Worm (Caenorhabditis elegans) whole organism, young adult: ENCODE data around the gene skr-21.

Experiments
- B0336.3 ChIP-seq: fragments of 200-800 bp; sonication (Bioruptor generic); IDR thresholded peaks from 2 replicates; pipeline ENCODE4 v1.3.6; 2022; ENCODE audit warnings: missing genetic modification characterization, missing compliant biosample characterization
- F22D6.2 ChIP-seq: sonication (generic microtip); optimal IDR thresholded peaks from 2 replicates; lab custom pipeline; 2016; ENCODE audit warnings: mild to moderate bottlenecking, missing genetic modification characterization, missing compliant biosample characterization
- F33H1.4 ChIP-seq: fragments of 200-800 bp; sonication (Bioruptor generic); IDR thresholded peaks from 2 replicates; pipeline ENCODE4 v1.3.6; 2022; ENCODE audit warnings: missing genetic modification reagents, missing genetic modification characterization, missing compliant biosample characterization
- F37B4.10 ChIP-seq: fragments of 200-800 bp; sonication (Bioruptor generic); IDR thresholded peaks from 2 replicates; pipeline ENCODE4 v1.3.6; 2022; ENCODE audit warnings: missing genetic modification characterization, missing compliant biosample characterization
- F57C9.4 ChIP-seq: sonication (generic microtip); optimal IDR thresholded peaks from 2 replicates; lab custom pipeline; 2017; ENCODE audit warnings: mild to moderate bottlenecking, missing genetic modification characterization, missing compliant biosample characterization
- Y53F4B.3 ChIP-seq: fragments of 200-800 bp; sonication (Bioruptor generic); IDR thresholded peaks from 2 replicates; pipeline ENCODE4 v1.3.6; 2022; ENCODE audit warnings: missing genetic modification reagents, missing genetic modification characterization, missing compliant biosample characterization
- Y53G8AR.9 ChIP-seq: fragments of 200-800 bp; sonication (Bioruptor generic); conservative IDR thresholded peaks from 2 replicates; pipeline ENCODE4 v1.3.6; 2022; ENCODE audit warnings: missing genetic modification reagents, missing genetic modification characterization, missing compliant biosample characterization
- Y56A3A.18 ChIP-seq: fragments of 200-800 bp; sonication (Bioruptor generic); IDR thresholded peaks from 2 replicates; pipeline ENCODE4 v1.3.6; 2022; ENCODE audit warnings: missing genetic modification reagents, missing genetic modification characterization, missing compliant biosample characterization
- Y67H2A.10 ChIP-seq: fragments of 200-800 bp; sonication (Bioruptor generic); conservative IDR thresholded peaks from 2 replicates; pipeline ENCODE4 v1.3.6; 2022; ENCODE audit warnings: missing genetic modification reagents, missing genetic modification characterization, missing compliant biosample characterization
- Y95B8A.8 ChIP-seq: fragments of 200-800 bp; sonication (Bioruptor generic); IDR thresholded peaks from 2 replicates; pipeline ENCODE4 v1.3.6; 2022; ENCODE audit warnings: missing genetic modification reagents, missing genetic modification characterization, missing compliant biosample characterization
- aptf-2 ChIP-seq: fragments of 200-800 bp; sonication (Bioruptor generic); conservative IDR thresholded peaks from 2 replicates; pipeline ENCODE4 v1.3.6; 2022; ENCODE audit warnings: missing genetic modification reagents, missing genetic modification characterization, missing compliant biosample characterization
- atf-7 ChIP-seq: sonication (generic microtip); optimal IDR thresholded peaks from 2 replicates; lab custom pipeline; 2017; ENCODE audit warnings: mild to moderate bottlenecking, missing genetic modification characterization, missing compliant biosample characterization
- bed-1 ChIP-seq: fragments of 200-800 bp; sonication (Bioruptor generic); IDR thresholded peaks from 2 replicates; pipeline ENCODE4 v1.3.6; 2022; ENCODE audit warnings: missing genetic modification reagents, missing genetic modification characterization, missing compliant biosample characterization
- bed-2 ChIP-seq: fragments of 200-800 bp; sonication (Bioruptor generic); IDR thresholded peaks from 2 replicates; pipeline ENCODE4 v1.3.6; 2022; ENCODE audit warnings: missing genetic modification reagents, missing genetic modification characterization, missing compliant biosample characterization
- cebp-1 ChIP-seq, 2 experiments: fragments of 200-800 bp in 1 of 2; sonication (Bioruptor generic) in 1 of 2; sonication (generic microtip) in 1 of 2; IDR thresholded peaks in 1 of 2; optimal IDR thresholded peaks in 1 of 2; 2 replicates each; pipeline versions ENCODE4 v1.3.6 to Lab custom; 2017 to 2022; ENCODE audit warnings: missing compliant biosample characterization in 2 of 2, missing genetic modification characterization in 2 of 2, mild to moderate bottlenecking in 1 of 2, missing genetic modification reagents in 1 of 2, moderate library complexity in 1 of 2
- ceh-40 ChIP-seq: fragments of 200-800 bp; sonication (Bioruptor generic); IDR thresholded peaks from 2 replicates; pipeline ENCODE4 v1.3.6; 2022; ENCODE audit warnings: missing genetic modification characterization, missing compliant biosample characterization
- chd-7 ChIP-seq: sonication (generic microtip); optimal IDR thresholded peaks from 2 replicates; lab custom pipeline; 2016; ENCODE audit warnings: mild to moderate bottlenecking, missing genetic modification characterization, moderate library complexity, missing compliant biosample characterization
- dox-1 ChIP-seq: fragments of 200-800 bp; sonication (Bioruptor generic); IDR thresholded peaks from 2 replicates; pipeline ENCODE4 v1.3.6; 2022; ENCODE audit warnings: missing genetic modification reagents, missing genetic modification characterization, missing compliant biosample characterization
- ekl-4 ChIP-seq: fragments of 200-800 bp; sonication (Bioruptor generic); IDR thresholded peaks from 2 replicates; pipeline ENCODE4 v1.3.6; 2022; ENCODE audit warnings: missing genetic modification reagents, missing genetic modification characterization, missing compliant biosample characterization
- ets-4 ChIP-seq: fragments of 200-800 bp; sonication (Bioruptor generic); optimal IDR thresholded peaks from 2 replicates; lab custom pipeline; 2018; ENCODE audit warnings: mild to moderate bottlenecking, missing genetic modification characterization, missing compliant biosample characterization
- gei-17 ChIP-seq: fragments of 200-800 bp; sonication (Bioruptor generic); optimal IDR thresholded peaks from 2 replicates; lab custom pipeline; 2018; ENCODE audit warnings: mild to moderate bottlenecking, missing genetic modification characterization, missing compliant biosample characterization
- him-1 ChIP-seq: sonication (generic microtip); optimal IDR thresholded peaks from 2 replicates; lab custom pipeline; 2016; ENCODE audit warnings: missing genotype, missing genetic modification reagents, missing genetic modification characterization, missing compliant biosample characterization
- hlh-26 ChIP-seq: fragments of 200-800 bp; sonication (Bioruptor generic); conservative IDR thresholded peaks from 2 replicates; pipeline ENCODE4 v1.3.6; 2022; ENCODE audit warnings: missing genetic modification reagents, missing genetic modification characterization, missing compliant biosample characterization
- let-526 ChIP-seq: fragments of 200-800 bp; sonication (Bioruptor generic); IDR thresholded peaks from 2 replicates; pipeline ENCODE4 v1.3.6; 2022; ENCODE audit warnings: missing genetic modification reagents, missing genetic modification characterization, missing compliant biosample characterization
- let-607 ChIP-seq, 2 experiments: fragments of 200-800 bp in 1 of 2; sonication (Bioruptor generic) in 1 of 2; sonication (generic microtip) in 1 of 2; optimal IDR thresholded peaks; 2 replicates each; lab custom pipeline; 2016 to 2018; ENCODE audit warnings: mild to moderate bottlenecking in 2 of 2, missing compliant biosample characterization in 2 of 2, missing genetic modification characterization in 2 of 2, moderate library complexity in 2 of 2, missing genotype in 1 of 2
- lin-26 ChIP-seq: fragments of 200-800 bp; sonication (Bioruptor generic); IDR thresholded peaks from 2 replicates; pipeline ENCODE4 v1.3.6; 2022; ENCODE audit warnings: missing genetic modification reagents, missing genetic modification characterization, missing compliant biosample characterization
- lin-40 ChIP-seq: sonication (generic microtip); optimal IDR thresholded peaks from 2 replicates; lab custom pipeline; 2016; ENCODE audit warnings: missing genetic modification characterization, mild to moderate bottlenecking, missing compliant biosample characterization, missing genotype, missing genetic modification reagents
- lir-1 ChIP-seq: fragments of 200-800 bp; sonication (Bioruptor generic); conservative IDR thresholded peaks from 2 replicates; pipeline ENCODE4 v1.3.6; 2022; ENCODE audit warnings: missing genetic modification reagents, missing genetic modification characterization, missing compliant biosample characterization
- lsy-27 ChIP-seq: sonication (generic microtip); optimal IDR thresholded peaks from 2 replicates; lab custom pipeline; 2017; ENCODE audit warnings: missing genetic modification characterization, mild to moderate bottlenecking, missing compliant biosample characterization, antibody characterized with exemption, missing genotype, borderline replicate concordance; ENCODE audit not compliant: insufficient read depth
- mes-4 ChIP-seq: sonication (generic microtip); optimal IDR thresholded peaks from 2 replicates; lab custom pipeline; 2016; ENCODE audit warnings: missing genotype, missing genetic modification characterization, missing compliant biosample characterization
- nhr-120 ChIP-seq: fragments of 200-800 bp; sonication (Bioruptor generic); IDR thresholded peaks from 2 replicates; pipeline ENCODE4 v1.3.6; 2022; ENCODE audit warnings: missing genetic modification characterization, missing compliant biosample characterization
- nhr-179 ChIP-seq: sonication (generic microtip); optimal IDR thresholded peaks from 2 replicates; lab custom pipeline; 2016; ENCODE audit warnings: mild to moderate bottlenecking, missing genetic modification characterization, missing compliant biosample characterization
- nhr-80 ChIP-seq: sonication (generic microtip); optimal IDR thresholded peaks from 2 replicates; lab custom pipeline; 2016; ENCODE audit warnings: missing genetic modification characterization, missing compliant biosample characterization
- nhr-90 ChIP-seq: sonication (generic microtip); optimal IDR thresholded peaks from 2 replicates; lab custom pipeline; 2016; ENCODE audit warnings: missing genotype, mild to moderate bottlenecking, missing genetic modification characterization, missing compliant biosample characterization
- pbrm-1 ChIP-seq: fragments of 200-800 bp; sonication (Bioruptor generic); IDR thresholded peaks from 2 replicates; pipeline ENCODE4 v1.3.6; 2022; ENCODE audit warnings: missing genetic modification reagents, missing genetic modification characterization, missing compliant biosample characterization
- pha-4 ChIP-seq: fragments of 150-350 bp; sonication (generic microtip); optimal IDR thresholded peaks from 2 replicates; lab custom pipeline; 2014; ENCODE audit warnings: missing biosample characterization, missing genetic modification reagents, missing genetic modification characterization
- rec-8 ChIP-seq, 2 experiments: sonication (generic microtip); optimal IDR thresholded peaks; 2 replicates each; lab custom pipeline; 2016; ENCODE audit warnings: mild to moderate bottlenecking in 2 of 2, missing genetic modification characterization in 2 of 2, missing genetic modification reagents in 2 of 2, missing genotype in 2 of 2, missing biosample characterization in 1 of 2, missing compliant biosample characterization in 1 of 2, moderate library complexity in 1 of 2
- repo-1 ChIP-seq: sonication (generic microtip); optimal IDR thresholded peaks from 2 replicates; lab custom pipeline; 2017; ENCODE audit warnings: mild to moderate bottlenecking, missing genetic modification characterization, missing compliant biosample characterization
- rpc-1 ChIP-seq, 2 experiments: fragments of 150-350 bp in 1 of 2; sonication (generic microtip) in 1 of 2; optimal IDR thresholded peaks; 2 replicates each; lab custom pipeline; 2014 to 2018; ENCODE audit warnings: missing biosample characterization in 1 of 2, missing genetic modification characterization in 1 of 2, missing genetic modification reagents in 1 of 2, missing genotype in 1 of 2
- sea-2 ChIP-seq: fragments of 200-800 bp; sonication (Bioruptor generic); IDR thresholded peaks from 2 replicates; pipeline ENCODE4 v1.3.6; 2022; ENCODE audit warnings: missing genetic modification characterization, missing compliant biosample characterization
- snpc-1.1 ChIP-seq: sonication (generic microtip); optimal IDR thresholded peaks from 2 replicates; lab custom pipeline; 2017; ENCODE audit warnings: missing genetic modification characterization, mild to moderate bottlenecking, missing compliant biosample characterization, antibody characterized with exemption, moderate library complexity, missing genotype, missing genetic modification reagents; ENCODE audit not compliant: insufficient read depth
- somi-1 ChIP-seq: fragments of 200-800 bp; sonication (Bioruptor generic); optimal IDR thresholded peaks from 2 replicates; lab custom pipeline; 2018; ENCODE audit warnings: mild to moderate bottlenecking, missing genetic modification characterization, missing compliant biosample characterization
- tbp1 ChIP-seq: fragments of 200-800 bp; sonication (Bioruptor generic); optimal IDR thresholded peaks from 2 replicates; lab custom pipeline; 2018; ENCODE audit warnings: mild to moderate bottlenecking, missing genetic modification characterization, missing compliant biosample characterization
- unc-130 ChIP-seq: sonication (generic microtip); optimal IDR thresholded peaks from 2 replicates; lab custom pipeline; 2016; ENCODE audit warnings: missing genetic modification reagents, missing genetic modification characterization, missing compliant biosample characterization
- zfh-2 ChIP-seq: fragments of 200-800 bp; sonication (Bioruptor generic); conservative IDR thresholded peaks from 2 replicates; pipeline ENCODE4 v1.3.6; 2022; ENCODE audit warnings: missing genetic modification reagents, missing genetic modification characterization, missing compliant biosample characterization
- ztf-28 ChIP-seq: fragments of 200-800 bp; sonication (Bioruptor generic); IDR thresholded peaks from 2 replicates; pipeline ENCODE4 v1.3.6; 2022; ENCODE audit warnings: missing genetic modification reagents, missing genetic modification characterization, missing compliant biosample characterization

Gene skr-21

ce11 chrX:13250163-13250562, 23.7 kb upstream of the skr-21 start (continued):
- peak; percentile 89 for TF ChIP-seq nhr-80 (tag; lab: Kevin White, UChicago)
- no peak for TF ChIP-seq ekl-4 (GFP tag; lab: Robert Waterston, UW)
- no peak for TF ChIP-seq ztf-28 (GFP tag; lab: Robert Waterston, UW)
- no peak for TF ChIP-seq F22D6.2 (tag; lab: Kevin White, UChicago)
- TF ChIP-seq bed-1 (GFP tag; lab: Robert Waterston, UW): no peak
- 0 out of 2 replicates have a peak, but pooled peaks have one; percentile 18 for TF ChIP-seq let-526
- TF ChIP-seq lin-40: peak; percentile 31
- no peak for TF ChIP-seq somi-1 (GFP tag; lab: Kevin White, UChicago)
- 0 out of 2 replicates have a peak, but pooled peaks have one; percentile 21 for TF ChIP-seq cebp-1 (GFP tag; IDR thresholded peaks at IDR 0.05; lab: Robert Waterston, UW)
- TF ChIP-seq cebp-1 (tag; optimal IDR thresholded peaks at IDR 0.05; lab: Kevin White, UChicago): peak; percentile 45
- no peak for TF ChIP-seq Y53F4B.3
- no peak for TF ChIP-seq sea-2 (GFP tag; lab: Robert Waterston, UW)
- no peak for TF ChIP-seq Y67H2A.10 (GFP tag; lab: Robert Waterston, UW)
- peak; percentile 38; the same call in 1 of the 2 replicates for TF ChIP-seq dox-1 (GFP tag; lab: Robert Waterston, UW)
- TF ChIP-seq let-607 (tag; optimal IDR thresholded peaks at IDR 0.05; lab: Kevin White, UChicago): no peak
- TF ChIP-seq pha-4 (tag; lab: Kevin White, UChicago): peak; percentile 90
- no peak for TF ChIP-seq F33H1.4 (GFP tag; lab: Robert Waterston, UW)
- peak; percentile 60; the same call in 1 of the 2 replicates for TF ChIP-seq B0336.3
- no peak for TF ChIP-seq rec-8 (tag; optimal IDR thresholded peaks at IDR 0.05; lab: Kevin White, UChicago)
- TF ChIP-seq chd-7 (tag; lab: Kevin White, UChicago): no peak
- TF ChIP-seq atf-7: peak; percentile 38

DNA sequence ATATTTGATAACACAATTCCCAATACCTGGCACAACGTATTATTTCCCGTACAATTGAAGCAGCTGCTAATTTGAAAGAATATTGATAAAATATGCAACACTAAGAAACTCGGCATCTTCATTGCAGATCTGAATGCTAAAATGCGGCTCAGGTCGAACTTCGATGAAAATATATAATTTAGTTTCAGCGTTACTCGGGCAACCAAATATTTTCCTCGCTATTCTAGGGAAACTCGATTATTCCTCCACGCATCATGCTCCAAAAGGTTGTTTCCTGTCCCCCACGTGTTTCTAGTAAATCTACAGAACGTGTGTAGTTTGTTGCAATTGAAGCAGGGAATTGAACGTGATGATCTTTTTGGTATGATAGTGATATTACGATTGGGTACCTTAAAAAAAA, 22.6 kb upstream of the skr-21 start:
- TF ChIP-seq lir-1 (GFP tag; lab: Robert Waterston, UW) (no peak), snpc-1.1 (tag; lab: Kevin White, UChicago) (no peak), aptf-2 (GFP tag; lab: Robert Waterston, UW) (no peak), ets-4 (no peak), F37B4.10 (GFP tag; lab: Robert Waterston, UW) (no peak), mes-4 (tag; lab: Kevin White, UChicago) (no peak), nhr-179 (tag; lab: Kevin White, UChicago) (no peak), let-526 (no peak), him-1 (tag; lab: Kevin White, UChicago) (no peak), Y67H2A.10 (GFP tag; lab: Robert Waterston, UW) (no peak), hlh-26 (GFP tag; lab: Robert Waterston, UW) (no peak), unc-130 (GFP tag; lab: Kevin White, UChicago) (no peak), ceh-40 (GFP tag; lab: Robert Waterston, UW) (no peak), Y56A3A.18 (GFP tag; lab: Robert Waterston, UW) (no peak), F57C9.4 (no peak), ztf-28 (GFP tag; lab: Robert Waterston, UW) (no peak), gei-17 (no peak), Y95B8A.8 (GFP tag; lab: Robert Waterston, UW) (no peak)

- no peak for TF ChIP-seq snpc-1.1 (tag; lab: Kevin White, UChicago)
- TF ChIP-seq Y53G8AR.9 (GFP tag; lab: Robert Waterston, UW): no peak
- no peak for TF ChIP-seq F37B4.10 (GFP tag; lab: Robert Waterston, UW)
- no peak for TF ChIP-seq ztf-28 (GFP tag; lab: Robert Waterston, UW)
- TF ChIP-seq pbrm-1: no peak
- no peak for TF ChIP-seq tbp1 (GFP tag; lab: Kevin White, UChicago)
- no peak for TF ChIP-seq zfh-2 (GFP tag; lab: Robert Waterston, UW)
- no peak for TF ChIP-seq lsy-27 (tag; lab: Kevin White, UChicago)
- no peak for TF ChIP-seq nhr-90 (tag; lab: Kevin White, UChicago)
- TF ChIP-seq bed-2 (GFP tag; lab: Robert Waterston, UW): no peak
- TF ChIP-seq rpc-1 (optimal IDR thresholded peaks at IDR 0.05; lab: Kevin White, UChicago): no peak
- no peak for TF ChIP-seq rpc-1 (tag; optimal IDR thresholded peaks at IDR 0.05; lab: Kevin White, UChicago)
- TF ChIP-seq nhr-120 (GFP tag; lab: Robert Waterston, UW): no peak
- TF ChIP-seq repo-1 (tag; lab: Kevin White, UChicago): no peak
- TF ChIP-seq lin-26 (GFP tag; lab: Robert Waterston, UW): no peak
Measured at ce11 chrX:13248265-13248664, 21.8 kb upstream of the skr-21 start, which contains the start of gene K08H2.7. Gene K08H2.7 (minus strand): TSS chrX:13248437.
